Fruit fly (Drosophila melanogaster): ENCODE results near the gene CG18081.

DNA sequence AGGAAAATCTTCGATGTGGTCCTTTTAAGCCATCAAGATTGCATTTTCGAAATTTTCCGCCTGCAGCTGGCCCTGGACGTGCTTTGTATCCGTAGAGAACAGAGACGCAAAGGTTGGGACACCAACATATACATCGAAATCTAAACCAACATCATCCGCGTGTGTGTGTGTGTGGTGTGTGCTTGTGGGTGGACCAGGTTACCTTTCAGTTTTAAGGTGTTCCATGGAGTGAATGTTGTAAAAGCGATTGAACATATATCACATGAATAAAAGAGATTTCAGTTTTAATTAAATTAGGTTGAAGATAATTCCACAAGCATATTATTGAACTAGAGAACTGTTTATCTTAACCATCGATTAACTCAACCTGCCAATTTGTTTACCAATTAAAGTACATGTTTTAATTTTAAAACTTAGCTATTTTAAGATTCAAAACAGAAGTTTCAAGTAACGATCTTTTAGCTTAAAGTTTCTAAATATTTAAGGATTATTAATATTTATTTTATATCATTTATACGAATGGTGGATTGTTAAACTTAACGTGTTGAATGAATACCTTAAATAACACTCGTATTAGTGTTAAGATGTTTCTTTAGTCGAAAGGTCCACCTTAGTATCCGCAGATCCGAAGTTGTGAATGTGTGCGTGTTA lies 8.1 kb downstream of the CG18081 start:
- TF ChIP-seq CG13204 (GFP tag; optimal IDR thresholded peaks at IDR 0.05): no peak
- TF ChIP-seq CG14655 (GFP tag; optimal IDR thresholded peaks at IDR 0.05): no peak
- TF ChIP-seq Ets98B (GFP tag; IDR thresholded peaks at IDR 0.05): peak; percentile 73
- TF ChIP-seq CG8301 (tag; optimal IDR thresholded peaks at IDR 0.05): peak; percentile 86
- peak; percentile 92 for TF ChIP-seq CG15710 (tag; optimal IDR thresholded peaks at IDR 0.05)
- peak; percentile 100 for TF ChIP-seq CG8159 (tag; optimal IDR thresholded peaks at IDR 0.05)
- TF ChIP-seq CG32121 (GFP tag; IDR thresholded peaks at IDR 0.05): peak; percentile 73
- peak; percentile 88 for TF ChIP-seq CG17806 (tag; optimal IDR thresholded peaks at IDR 0.05)
- no peak for TF ChIP-seq CG10348 (GFP tag; IDR thresholded peaks at IDR 0.05)
- peak; percentile 34 for TF ChIP-seq gl (tag; optimal IDR thresholded peaks at IDR 0.05)
- TF ChIP-seq fd96Ca (GFP tag; IDR thresholded peaks at IDR 0.05): no peak
- TF ChIP-seq D1 (tag; optimal IDR thresholded peaks at IDR 0.05): peak; percentile 95

Data from whole organism, pupa.